Fruit fly (Drosophila melanogaster) whole organism, larva: ENCODE data around the gene PolQ.

Experiments
- noc ChIP-seq: fragments of 200-800 bp; sonication (Bioruptor generic); optimal IDR thresholded peaks from 3 replicates; lab custom pipeline; 2019; ENCODE audit warnings: missing biosample characterization, mild to moderate bottlenecking, missing genetic modification characterization, moderate library complexity

Gene PolQ

DNA sequence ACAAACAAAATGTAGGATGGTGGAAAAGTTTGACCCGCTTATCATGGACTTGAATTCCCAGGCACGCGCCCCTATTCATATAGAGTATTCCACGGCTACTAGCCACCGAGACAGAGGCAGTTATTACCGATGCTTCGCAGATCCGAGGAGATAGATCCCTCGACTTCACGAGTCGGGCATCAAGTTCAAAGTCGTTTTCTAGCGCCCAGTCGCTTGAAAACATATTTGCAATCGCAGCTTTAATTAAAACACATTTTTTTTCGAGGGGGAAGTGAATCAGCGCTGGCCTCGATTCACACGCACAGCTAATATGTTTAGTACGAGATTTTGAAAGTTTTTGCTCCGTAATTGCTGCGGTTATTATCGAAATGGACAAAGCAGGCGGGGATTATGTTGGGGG is 3.2 kb upstream of the PolQ start:
- peak; percentile 63 for TF ChIP-seq noc (tag; lab: Kevin White, UChicago)

dm6 chr3R:12704861-12705260 is 7.2 kb downstream of the PolQ start, which contains the start of gene CG12279:
CG12279 (plus strand) TSS chr3R:12705094.
- TF ChIP-seq noc (tag; lab: Kevin White, UChicago): no peak

DNA sequence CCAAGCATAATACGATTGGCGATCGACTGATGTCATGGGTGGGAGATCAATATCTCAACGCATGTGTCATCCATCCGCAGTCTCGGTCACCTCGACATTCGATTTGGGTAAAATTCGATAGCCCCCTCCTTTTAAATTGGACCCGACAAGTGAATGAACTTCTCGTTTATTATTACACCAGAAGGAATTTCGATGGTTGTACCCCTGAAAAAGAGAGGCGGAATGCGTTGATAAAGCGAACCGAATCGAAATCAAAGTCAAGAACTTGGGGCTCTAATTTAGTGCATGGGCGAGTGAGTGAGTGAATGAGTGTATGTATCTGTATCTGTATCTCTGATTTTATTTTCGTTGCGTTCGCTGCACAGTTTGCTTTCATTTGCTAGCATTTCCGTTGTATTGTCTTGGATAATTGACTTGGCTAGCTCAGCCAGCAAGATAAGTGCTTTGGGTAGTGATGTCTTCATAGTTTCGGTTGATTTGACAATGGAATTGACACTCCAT is 10.1 kb downstream of the PolQ start:
- TF ChIP-seq noc (tag; lab: Kevin White, UChicago): no peak

- no peak for TF ChIP-seq noc (tag; lab: Kevin White, UChicago)
These were observed 10.8 kb downstream of the PolQ start for dm6 chr3R:12701257-12701656.

DNA sequence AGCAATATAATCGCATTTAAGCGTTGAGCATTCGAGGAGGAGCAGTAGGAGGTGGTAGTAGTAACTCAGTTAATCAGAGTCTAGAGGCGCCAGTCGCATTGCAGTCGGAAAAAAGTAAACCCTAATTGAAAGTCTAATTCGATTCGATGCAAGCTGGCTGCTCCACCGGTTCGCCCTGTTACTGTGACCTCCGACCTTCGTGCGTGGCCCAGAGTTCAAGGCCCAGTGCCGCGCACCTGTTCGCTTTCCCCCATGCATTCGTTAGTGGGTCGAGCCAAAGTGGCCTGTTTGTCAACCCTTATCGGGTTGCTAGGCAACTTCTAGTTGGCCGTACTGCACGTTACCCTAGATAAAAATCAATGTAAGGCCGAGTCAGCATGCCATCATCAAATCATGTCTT is 11.6 kb downstream of the PolQ start:
- TF ChIP-seq noc (tag; lab: Kevin White, UChicago): no peak

DNA sequence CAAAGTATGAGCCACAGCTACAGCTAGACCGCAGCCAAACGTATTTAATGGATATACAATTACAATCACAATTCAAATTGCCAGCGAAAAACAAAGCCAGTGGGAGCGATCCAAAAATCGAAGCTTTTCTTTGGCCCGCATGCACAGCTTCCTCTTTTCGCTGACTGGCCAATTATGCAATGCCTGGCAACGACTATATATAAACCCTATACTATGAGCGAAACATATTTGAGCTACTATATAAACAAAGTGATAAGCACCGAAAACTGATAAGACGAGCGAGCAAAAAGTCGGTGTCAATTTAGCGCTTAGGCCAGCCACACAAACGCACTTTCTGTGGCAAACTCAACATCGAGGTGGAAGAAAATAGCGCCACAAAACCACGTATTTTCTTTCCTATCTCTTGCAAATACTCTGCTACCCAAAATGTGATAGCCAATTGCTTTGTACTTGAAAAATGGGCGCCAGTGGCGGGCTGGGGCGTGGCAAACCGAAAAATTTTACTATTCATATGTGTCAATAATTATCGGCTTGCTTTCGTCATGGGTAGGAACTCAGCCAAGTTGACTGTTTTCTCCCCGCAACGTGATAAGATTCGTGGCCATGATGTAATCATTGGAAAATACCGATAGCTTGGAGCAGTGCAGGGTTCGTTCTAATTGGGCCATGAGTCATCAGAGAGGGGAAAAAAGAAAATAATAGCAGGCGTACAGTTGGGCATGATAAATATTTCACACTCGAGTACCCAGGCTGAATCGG is 12.3 kb downstream of the PolQ start:
- peak; percentile 46 for TF ChIP-seq noc (tag; lab: Kevin White, UChicago)

DNA sequence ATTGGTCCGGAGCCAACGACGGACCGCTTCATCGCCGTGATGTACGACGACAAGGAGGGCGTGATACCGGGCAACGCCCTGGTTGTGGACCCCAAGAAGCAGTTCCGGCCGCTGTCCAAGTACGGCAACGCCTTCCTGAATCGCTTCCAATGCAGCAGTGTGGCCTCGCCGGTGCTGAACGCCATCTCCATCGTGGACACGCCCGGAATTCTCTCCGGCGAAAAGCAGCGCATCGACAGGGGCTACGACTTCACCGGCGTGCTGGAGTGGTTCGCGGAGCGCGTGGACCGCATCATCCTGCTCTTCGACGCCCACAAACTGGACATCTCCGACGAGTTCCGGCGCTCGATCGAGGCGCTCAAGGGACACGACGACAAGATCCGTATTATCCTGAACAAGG is 13.7 kb downstream of the PolQ start:
- TF ChIP-seq noc (tag; lab: Kevin White, UChicago): no peak

dm6 chr3R:12697571-12698039 is 14.5 kb downstream of the PolQ start:
- peak; percentile 6 for TF ChIP-seq noc (tag; lab: Kevin White, UChicago)

DNA sequence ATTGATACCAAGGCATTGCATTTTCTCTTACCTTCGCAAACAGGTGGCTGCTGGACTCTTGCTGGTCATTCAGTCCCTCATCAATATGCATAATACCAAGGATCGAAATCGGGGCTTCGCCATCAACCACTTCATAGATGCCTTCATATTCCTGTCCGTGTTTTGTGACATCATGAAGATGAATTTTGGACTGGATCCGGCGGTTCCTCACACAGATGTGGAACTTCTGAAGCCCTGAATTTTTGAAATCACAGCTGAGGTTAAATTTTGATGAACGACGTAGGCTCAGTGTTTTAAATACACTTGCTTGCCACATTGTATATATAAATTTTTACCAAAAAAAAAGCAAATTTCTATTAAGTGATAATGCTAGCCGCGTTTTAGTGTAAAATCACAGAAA is 15.1 kb downstream of the PolQ start, which contains the start of gene Past1:
TSS of gene Past1 (plus strand) at position 301 of the 400 bp plus-strand sequence.
- no peak for TF ChIP-seq noc (tag; lab: Kevin White, UChicago)

- TF ChIP-seq noc (tag; lab: Kevin White, UChicago): no peak
These were observed 17.4 kb downstream of the PolQ start, which contains the start of the genes CG14391 and NijC for dm6 chr3R:12694742-12695141. CG14391 (minus strand) TSS chr3R:12694842. NijC (plus strand) TSS chr3R:12695129.

DNA sequence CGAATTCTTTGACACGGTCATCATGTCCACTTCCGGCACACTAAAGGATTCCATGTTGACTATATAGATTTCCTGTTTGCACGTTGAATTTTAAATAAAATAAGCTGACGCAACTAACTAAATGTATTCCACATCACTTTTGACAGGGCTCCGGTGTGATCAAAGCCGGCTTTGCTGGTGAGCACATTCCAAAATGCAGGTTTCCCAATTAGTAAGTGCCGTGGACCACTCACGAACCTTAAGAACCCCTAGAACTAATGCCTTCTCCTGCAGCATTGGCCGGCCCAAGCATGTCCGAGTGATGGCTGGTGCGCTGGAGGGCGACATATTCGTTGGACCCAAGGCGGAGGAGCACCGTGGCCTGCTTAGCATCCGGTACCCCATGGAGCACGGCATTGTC is 19.6 kb downstream of the PolQ start, which contains the start of gene CG31347:
TSS of gene CG31347 (minus strand) at position 101 of the 400 bp plus-strand sequence.
- no peak for TF ChIP-seq noc (tag; lab: Kevin White, UChicago)

dm6 chr3R:12691422-12692101 is 20.5 kb downstream of the PolQ start, which contains the start of gene Arp1:
Arp1 (plus strand) TSS chr3R:12691743.
- no peak for TF ChIP-seq noc (tag; lab: Kevin White, UChicago)

dm6 chr3R:12688672-12689417 is 23.3 kb downstream of the PolQ start, which contains the start of gene kar:
kar (minus strand) TSS chr3R:12689367.
- TF ChIP-seq noc (tag; lab: Kevin White, UChicago): no peak

dm6 chr3R:12688116-12688515 is 24.0 kb downstream of the PolQ start:
- TF ChIP-seq noc (tag; lab: Kevin White, UChicago): no peak

DNA sequence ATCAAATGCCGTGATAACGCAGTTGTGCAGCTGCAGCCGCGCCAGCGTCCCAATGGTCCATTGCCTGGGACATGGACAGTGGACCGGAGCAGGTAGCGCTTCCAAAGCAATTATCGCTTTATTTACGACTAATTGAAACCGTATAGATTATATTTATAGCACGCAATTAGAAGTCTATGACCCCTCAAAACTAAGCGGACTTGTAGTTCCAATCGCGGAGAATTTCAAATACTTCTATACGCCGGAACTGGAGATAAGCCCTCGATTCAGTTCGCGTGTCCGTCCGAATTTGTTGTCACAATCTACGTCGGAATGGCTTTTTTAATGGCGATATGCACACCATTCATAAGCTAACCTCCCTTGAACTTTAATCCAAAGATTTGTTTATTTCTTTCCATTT is 26.8 kb downstream of the PolQ start:
- peak; percentile 41 for TF ChIP-seq noc (tag; lab: Kevin White, UChicago)
